Worm (Caenorhabditis elegans) whole organism, young adult: ENCODE measurements around the gene twk-45.

Experiments used
- ama-1 ChIP-seq, 3 experiments: fragments of 150-350 bp in 1 of 3; sonication (generic microtip) in 2 of 3; optimal IDR thresholded peaks; 2 replicates each; lab custom pipeline; 2014 to 2018; ENCODE audit warnings: missing biosample characterization in 2 of 3, missing genetic modification characterization in 2 of 3, missing genetic modification reagents in 2 of 3
- ceh-58 ChIP-seq: fragments of 200-800 bp; sonication (Bioruptor generic); IDR thresholded peaks from 2 replicates; pipeline ENCODE4 v1.3.6; 2022; ENCODE audit warnings: missing genetic modification characterization, missing compliant biosample characterization
- efl-1 ChIP-seq: fragments of 150-350 bp; optimal IDR thresholded peaks from 2 replicates; lab custom pipeline; 2014; ENCODE audit warnings: missing biosample characterization, missing genetic modification reagents, missing genetic modification characterization
- ets-4 ChIP-seq: fragments of 200-800 bp; sonication (Bioruptor generic); optimal IDR thresholded peaks from 2 replicates; lab custom pipeline; 2018; ENCODE audit warnings: mild to moderate bottlenecking, missing genetic modification characterization, missing compliant biosample characterization

- TF ChIP-seq ama-1 (optimal IDR thresholded peaks at IDR 0.05; lab: Kevin White, UChicago) (no peak), ama-1 (GFP tag; optimal IDR thresholded peaks at IDR 0.05; lab: Kevin White, UChicago) (no peak), ceh-58 (GFP tag; lab: Robert Waterston, UW) (no peak), ets-4 (no peak), efl-1 (GFP tag; lab: Kevin White, UChicago) (no peak)
Measured at ce11 chrIII:2770752-2771151, 30.9 kb downstream of the twk-45 start.
